Fruit fly (Drosophila melanogaster) whole organism, prepupa: Measurements from ENCODE around the gene Lerp.

Experiments
- Blimp-1 ChIP-seq: fragments of 200-800 bp; sonication (Bioruptor generic); optimal IDR thresholded peaks from 3 replicates; lab custom pipeline; 2017; ENCODE audit warnings: missing biosample characterization, missing genetic modification characterization, mild to moderate bottlenecking, moderate library complexity, missing genetic modification reagents
- CG10631 ChIP-seq: fragments of 200-800 bp; sonication (Bioruptor generic); optimal IDR thresholded peaks from 2 replicates; lab custom pipeline; 2016; ENCODE audit warnings: missing biosample characterization, missing genetic modification characterization
- CG10669 ChIP-seq: fragments of 200-800 bp; sonication (Bioruptor generic); optimal IDR thresholded peaks from 3 replicates; lab custom pipeline; 2018; ENCODE audit warnings: missing biosample characterization, mild to moderate bottlenecking, missing genetic modification characterization, moderate library complexity
- CG11294 ChIP-seq: fragments of 200-800 bp; sonication (Bioruptor generic); IDR thresholded peaks from 2 replicates; pipeline ENCODE4 v1.3.6; 2022; ENCODE audit warnings: missing biosample characterization, missing genetic modification characterization
- CG11902 ChIP-seq: fragments of 200-800 bp; sonication (Bioruptor generic); optimal IDR thresholded peaks from 3 replicates; lab custom pipeline; 2016; ENCODE audit warnings: missing biosample characterization, missing genetic modification characterization
- CG1621 ChIP-seq: fragments of 200-800 bp; sonication (Bioruptor generic); optimal IDR thresholded peaks from 3 replicates; lab custom pipeline; 2018; ENCODE audit warnings: missing biosample characterization, mild to moderate bottlenecking, missing genetic modification characterization
- CG16779 ChIP-seq: fragments of 200-800 bp; sonication (Bioruptor generic); optimal IDR thresholded peaks from 3 replicates; lab custom pipeline; 2017; ENCODE audit warnings: missing biosample characterization, mild to moderate bottlenecking, missing genetic modification characterization
- CG32006 ChIP-seq: fragments of 200-800 bp; sonication (Bioruptor generic); optimal IDR thresholded peaks from 3 replicates; lab custom pipeline; 2017; ENCODE audit warnings: missing biosample characterization, mild to moderate bottlenecking, missing genetic modification characterization
- CG3919 ChIP-seq: fragments of 200-800 bp; sonication (Bioruptor generic); optimal IDR thresholded peaks from 3 replicates; lab custom pipeline; 2016; ENCODE audit warnings: missing biosample characterization, missing genetic modification characterization
- CG4318 ChIP-seq: fragments of 200-800 bp; sonication (Bioruptor generic); optimal IDR thresholded peaks from 3 replicates; lab custom pipeline; 2017; ENCODE audit warnings: missing biosample characterization, mild to moderate bottlenecking, missing genetic modification characterization
- CG6163 ChIP-seq: fragments of 200-800 bp; sonication (Bioruptor generic); IDR thresholded peaks from 3 replicates; pipeline ENCODE4 v1.3.6; 2022; ENCODE audit warnings: missing biosample characterization, missing genetic modification characterization
- CG6276 ChIP-seq: fragments of 200-800 bp; sonication (Bioruptor generic); optimal IDR thresholded peaks from 2 replicates; lab custom pipeline; 2017; ENCODE audit warnings: missing biosample characterization, mild to moderate bottlenecking, missing genetic modification characterization
- CG6792 ChIP-seq: fragments of 200-800 bp; sonication (Bioruptor generic); optimal IDR thresholded peaks from 3 replicates; lab custom pipeline; 2016; ENCODE audit warnings: missing biosample characterization, missing genetic modification characterization
- CG6808 ChIP-seq: fragments of 200-800 bp; sonication (Bioruptor generic); optimal IDR thresholded peaks from 3 replicates; lab custom pipeline; 2017; ENCODE audit warnings: missing biosample characterization, missing genetic modification characterization, mild to moderate bottlenecking, moderate library complexity, missing genetic modification reagents
- CG6854 ChIP-seq: fragments of 200-800 bp; sonication (Bioruptor generic); optimal IDR thresholded peaks from 2 replicates; lab custom pipeline; 2017; ENCODE audit warnings: missing biosample characterization, mild to moderate bottlenecking, missing genetic modification characterization
- CG7368 ChIP-seq: fragments of 200-800 bp; sonication (Bioruptor generic); optimal IDR thresholded peaks from 3 replicates; lab custom pipeline; 2016; ENCODE audit warnings: missing biosample characterization, missing genetic modification characterization
- CG8119 ChIP-seq: fragments of 200-800 bp; sonication (Bioruptor generic); IDR thresholded peaks from 3 replicates; pipeline ENCODE4 v1.3.6; 2022; ENCODE audit warnings: missing biosample characterization, missing genetic modification characterization
- CG8632 ChIP-seq: fragments of 200-800 bp; sonication (Bioruptor generic); optimal IDR thresholded peaks from 3 replicates; lab custom pipeline; 2016; ENCODE audit warnings: missing biosample characterization, missing genetic modification characterization
- CG9139 ChIP-seq: fragments of 200-800 bp; sonication (Bioruptor generic); optimal IDR thresholded peaks from 3 replicates; lab custom pipeline; 2017; ENCODE audit warnings: missing biosample characterization, mild to moderate bottlenecking, missing genetic modification characterization
- Eip75B ChIP-seq: fragments of 200-800 bp; sonication (Bioruptor generic); optimal IDR thresholded peaks from 3 replicates; lab custom pipeline; 2016; ENCODE audit warnings: missing biosample characterization, missing genetic modification characterization
- Eip78C ChIP-seq: fragments of 200-800 bp; sonication (Bioruptor generic); peaks from one replicate; lab custom pipeline; 2016; ENCODE audit warnings: missing biosample characterization, missing genetic modification characterization
- Eip93F ChIP-seq: fragments of 200-800 bp; sonication (Bioruptor generic); optimal IDR thresholded peaks from 2 replicates; lab custom pipeline; 2016; ENCODE audit warnings: missing biosample characterization, mild to moderate bottlenecking, missing genetic modification characterization
- Ets21C ChIP-seq: fragments of 200-800 bp; sonication (Bioruptor generic); optimal IDR thresholded peaks from 3 replicates; lab custom pipeline; 2016; ENCODE audit warnings: missing biosample characterization, missing genetic modification characterization
- Ets96B ChIP-seq: fragments of 200-800 bp; optimal IDR thresholded peaks from 2 replicates; lab custom pipeline; 2019; ENCODE audit warnings: missing biosample characterization, mild to moderate bottlenecking, missing genetic modification characterization, moderate library complexity
- Hr38 ChIP-seq: sonication (Bioruptor generic); optimal IDR thresholded peaks from 2 replicates; lab custom pipeline; 2016; ENCODE audit warnings: missing biosample characterization, missing genetic modification characterization
- Hr39 ChIP-seq: fragments of 200-800 bp; sonication (Bioruptor generic); optimal IDR thresholded peaks from 2 replicates; lab custom pipeline; 2016; ENCODE audit warnings: missing biosample characterization, missing genetic modification characterization
- Lpt ChIP-seq: fragments of 200-800 bp; sonication (Bioruptor generic); optimal IDR thresholded peaks from 3 replicates; lab custom pipeline; 2016; ENCODE audit warnings: missing biosample characterization, missing genetic modification characterization
- Met ChIP-seq: fragments of 200-800 bp; sonication (Bioruptor generic); optimal IDR thresholded peaks from 3 replicates; lab custom pipeline; 2016; ENCODE audit warnings: missing biosample characterization, missing genetic modification characterization
- OdsH ChIP-seq: fragments of 200-800 bp; sonication (Bioruptor generic); optimal IDR thresholded peaks from 3 replicates; lab custom pipeline; 2016; ENCODE audit warnings: missing biosample characterization, missing genetic modification characterization
- Smox ChIP-seq: fragments of 200-800 bp; sonication (Bioruptor generic); optimal IDR thresholded peaks from 3 replicates; lab custom pipeline; 2016; ENCODE audit warnings: missing biosample characterization, missing genetic modification characterization
- Sox102F ChIP-seq: fragments of 200-800 bp; sonication (Bioruptor generic); optimal IDR thresholded peaks from 2 replicates; lab custom pipeline; 2016; ENCODE audit warnings: missing biosample characterization, mild to moderate bottlenecking, missing genetic modification characterization
- Sox14 ChIP-seq: fragments of 200-800 bp; sonication (Bioruptor generic); optimal IDR thresholded peaks from 3 replicates; lab custom pipeline; 2016; ENCODE audit warnings: missing biosample characterization, missing genetic modification characterization
- achi ChIP-seq: fragments of 200-800 bp; sonication (Bioruptor generic); optimal IDR thresholded peaks from 3 replicates; lab custom pipeline; 2016; ENCODE audit warnings: missing biosample characterization, missing genetic modification characterization
- acj6 ChIP-seq: fragments of 200-800 bp; sonication (Bioruptor generic); optimal IDR thresholded peaks from 3 replicates; lab custom pipeline; 2016; ENCODE audit warnings: missing biosample characterization, missing genetic modification characterization
- dac ChIP-seq: fragments of 200-800 bp; sonication (Bioruptor generic); optimal IDR thresholded peaks from 2 replicates; lab custom pipeline; 2017; ENCODE audit warnings: missing biosample characterization, mild to moderate bottlenecking, missing genetic modification characterization
- dsx ChIP-seq: fragments of 200-800 bp; optimal IDR thresholded peaks from 3 replicates; lab custom pipeline; 2019; ENCODE audit warnings: missing biosample characterization, mild to moderate bottlenecking, missing genetic modification characterization, moderate library complexity; ENCODE audit not compliant: poor library complexity, severe bottlenecking
- esn ChIP-seq: fragments of 200-800 bp; sonication (Bioruptor generic); optimal IDR thresholded peaks from 2 replicates; lab custom pipeline; 2016; ENCODE audit warnings: missing biosample characterization, mild to moderate bottlenecking, missing genetic modification characterization, moderate library complexity
- fd59A ChIP-seq: fragments of 200-800 bp; sonication (Bioruptor generic); optimal IDR thresholded peaks from 2 replicates; lab custom pipeline; 2017; ENCODE audit warnings: missing biosample characterization, mild to moderate bottlenecking, missing genetic modification characterization, missing genetic modification reagents
- fd85E ChIP-seq: fragments of 200-800 bp; sonication (Bioruptor generic); optimal IDR thresholded peaks from 3 replicates; lab custom pipeline; 2016; ENCODE audit warnings: missing biosample characterization, missing genetic modification characterization
- fkh ChIP-seq: fragments of 200-800 bp; sonication (Bioruptor generic); optimal IDR thresholded peaks from 3 replicates; lab custom pipeline; 2017; ENCODE audit warnings: missing biosample characterization, mild to moderate bottlenecking, missing genetic modification characterization, moderate library complexity
- net ChIP-seq: fragments of 200-800 bp; sonication (Bioruptor generic); optimal IDR thresholded peaks from 3 replicates; lab custom pipeline; 2016; ENCODE audit warnings: missing biosample characterization, missing genetic modification characterization
- spab ChIP-seq: fragments of 200-800 bp; sonication (Bioruptor generic); optimal IDR thresholded peaks from 2 replicates; lab custom pipeline; 2017; ENCODE audit warnings: missing biosample characterization, mild to moderate bottlenecking, missing genetic modification characterization, missing genetic modification reagents
- svp ChIP-seq: fragments of 200-800 bp; sonication (Bioruptor generic); peaks from one replicate; lab custom pipeline; 2016; ENCODE audit warnings: missing biosample characterization, missing genetic modification characterization
- topi ChIP-seq: fragments of 200-800 bp; sonication (Bioruptor generic); optimal IDR thresholded peaks from 3 replicates; lab custom pipeline; 2016; ENCODE audit warnings: missing biosample characterization, missing genetic modification characterization
- vri ChIP-seq: fragments of 200-800 bp; sonication (Bioruptor generic); optimal IDR thresholded peaks from 3 replicates; lab custom pipeline; 2016; ENCODE audit warnings: missing biosample characterization, mild to moderate bottlenecking, missing genetic modification characterization

Lerp gene

dm6 chr3R:26882230-26883014 lies 19.5 kb upstream of the Lerp start (continued):
- TF ChIP-seq Ets96B (tag; lab: Kevin White, UChicago) (no peak), CG32006 (peak; percentile 8), Sox14 (GFP tag; lab: Kevin White, UChicago) (no peak), svp (GFP tag; lab: Kevin White, UChicago) (peak; percentile 76), CG16779 (tag; lab: Kevin White, UChicago) (no peak), CG3919 (peak; percentile 22), dsx (GFP tag; lab: Kevin White, UChicago) (no peak), CG8632 (no peak), acj6 (no peak), Blimp-1 (no peak), fkh (GFP tag; lab: Kevin White, UChicago) (no peak), Ets21C (no peak), CG7368 (GFP tag; lab: Kevin White, UChicago) (no peak), achi (no peak), Eip93F (GFP tag; lab: Kevin White, UChicago) (no peak), CG6808 (GFP tag; lab: Kevin White, UChicago) (no peak), Hr38 (GFP tag; lab: Kevin White, UChicago) (no peak), CG9139 (no peak), esn (GFP tag; lab: Kevin White, UChicago) (peak; percentile 44), dac (GFP tag; lab: Kevin White, UChicago) (no peak), Eip75B (GFP tag; lab: Kevin White, UChicago) (no peak), Smox (GFP tag; lab: Kevin White, UChicago) (peak; percentile 21), topi (GFP tag; lab: Kevin White, UChicago) (peak; percentile 39), Eip78C (GFP tag; lab: Kevin White, UChicago) (peak; percentile 84), fd59A (GFP tag; lab: Kevin White, UChicago) (no peak), Sox102F (GFP tag; lab: Kevin White, UChicago) (peak; percentile 44), CG4318 (GFP tag; lab: Kevin White, UChicago) (no peak), CG11294 (GFP tag; lab: Robert Waterston, UW) (no peak)
- TF ChIP-seq, all 60 proteins: peak for 12

DNA sequence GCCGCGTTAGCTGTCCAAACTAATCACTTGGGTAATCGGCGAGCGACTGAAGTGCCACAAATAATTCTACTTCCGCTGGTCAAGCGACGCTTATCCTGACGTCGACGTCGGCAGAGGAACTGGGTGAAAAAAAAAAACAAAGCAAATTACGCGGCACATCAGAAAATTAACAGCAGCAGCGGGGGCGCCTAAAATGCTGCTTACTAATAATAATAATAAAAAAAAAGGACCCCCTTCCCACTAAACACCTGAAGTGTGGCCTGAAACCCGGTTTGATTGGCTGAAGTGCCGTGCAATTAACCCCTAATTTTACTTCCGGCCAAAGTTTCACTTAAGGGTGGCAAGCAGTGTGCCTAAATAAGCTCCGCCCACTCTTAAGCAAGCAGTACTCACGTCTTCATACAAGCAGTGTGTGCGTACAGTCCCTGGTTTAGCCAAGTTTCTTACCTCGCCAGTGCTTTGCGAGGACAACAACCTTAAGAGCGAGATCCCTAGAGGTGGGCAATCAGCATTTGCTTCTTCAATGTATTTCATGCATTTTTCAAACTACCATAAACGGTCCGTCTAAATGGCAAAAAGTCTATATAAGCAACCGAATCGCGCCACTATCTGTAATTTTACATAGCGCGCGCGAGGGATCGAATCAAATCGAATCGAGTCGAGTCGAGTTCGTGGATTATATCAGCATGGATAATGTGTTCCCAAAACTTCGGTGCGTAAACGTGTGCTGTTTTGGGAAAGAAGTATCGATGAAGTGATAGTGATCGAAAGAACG lies 18.4 kb upstream of the Lerp start, which contains the start of the genes ro and T48:
Gene ro (minus strand): TSS at position 51 of the 775 bp plus-strand sequence.
Gene T48 (plus strand): TSS at position 614 of the 775 bp plus-strand sequence.
- TF ChIP-seq CG8119 (GFP tag; lab: Robert Waterston, UW) (no peak; the same call in 2 of the 3 replicates), CG11294 (GFP tag; lab: Robert Waterston, UW) (no peak), esn (GFP tag; lab: Kevin White, UChicago) (peak; percentile 32), CG6854 (no peak), dsx (GFP tag; lab: Kevin White, UChicago) (peak; percentile 11), fd85E (GFP tag; lab: Kevin White, UChicago) (no peak), spab (GFP tag; lab: Kevin White, UChicago) (no peak), CG32006 (no peak), CG1621 (peak; percentile 11), topi (GFP tag; lab: Kevin White, UChicago) (peak; percentile 5), CG3919 (no peak), OdsH (GFP tag; lab: Kevin White, UChicago) (no peak), Ets96B (tag; lab: Kevin White, UChicago) (no peak), Eip78C (GFP tag; lab: Kevin White, UChicago) (peak; percentile 47), svp (GFP tag; lab: Kevin White, UChicago) (no peak), vri (peak; percentile 23), CG10669 (GFP tag; lab: Kevin White, UChicago) (no peak), Met (GFP tag; lab: Kevin White, UChicago) (no peak), CG7368 (GFP tag; lab: Kevin White, UChicago) (no peak), Hr39 (GFP tag; lab: Kevin White, UChicago) (no peak), CG6808 (GFP tag; lab: Kevin White, UChicago) (peak; percentile 12), CG11902 (GFP tag; lab: Kevin White, UChicago) (no peak), CG6163 (GFP tag; lab: Robert Waterston, UW) (peak; percentile 7; the same call in 1 of the 3 replicates), net (GFP tag; lab: Kevin White, UChicago) (no peak), Eip75B (GFP tag; lab: Kevin White, UChicago) (peak; percentile 6), CG6792 (GFP tag; lab: Kevin White, UChicago) (no peak), fkh (GFP tag; lab: Kevin White, UChicago) (no peak), Lpt (GFP tag; lab: Kevin White, UChicago) (no peak), CG10631 (GFP tag; lab: Kevin White, UChicago) (no peak), Smox (GFP tag; lab: Kevin White, UChicago) (no peak), achi (no peak), CG6276 (GFP tag; lab: Kevin White, UChicago) (no peak), CG4318 (GFP tag; lab: Kevin White, UChicago) (no peak)
